Worm (Caenorhabditis elegans): ENCODE results near the gene srv-5.

DNA sequence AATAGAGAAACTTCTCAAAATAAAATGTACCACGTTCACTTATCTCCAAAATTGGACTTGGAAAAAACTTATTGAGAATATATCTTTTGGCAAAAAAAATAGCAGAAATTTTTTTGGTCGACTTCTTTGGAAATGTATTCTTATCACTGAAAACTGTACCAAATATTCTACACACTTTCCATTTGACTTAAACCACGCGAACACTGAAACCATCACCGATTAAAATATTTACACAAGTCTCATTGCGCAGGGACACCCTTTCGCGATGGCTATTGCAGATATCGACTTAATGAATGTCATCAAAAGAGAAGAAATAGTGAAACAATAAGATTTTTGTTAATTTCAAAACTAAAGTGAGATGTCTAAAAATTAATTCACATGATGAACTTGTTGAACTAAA is 43.7 kb upstream of the srv-5 start:
- TF ChIP-seq lin-15B (tag; optimal IDR thresholded peaks at IDR 0.05) (no peak), ceh-82 (tag; optimal IDR thresholded peaks at IDR 0.05) (no peak), zag-1 (tag; optimal IDR thresholded peaks at IDR 0.05) (no peak), ces-1 (GFP tag; optimal IDR thresholded peaks at IDR 0.05) (no peak), Y75B8A.6 (GFP tag; IDR thresholded peaks at IDR 0.05) (no peak), F49E8.2 (tag; optimal IDR thresholded peaks at IDR 0.05; ENCODE audit: borderline replicate concordance) (no peak), nhr-48 (tag; optimal IDR thresholded peaks at IDR 0.05) (no peak), snpc-4 (tag; optimal IDR thresholded peaks at IDR 0.05) (no peak), skn-1 (tag; optimal IDR thresholded peaks at IDR 0.05) (no peak), mxl-3 (GFP tag; optimal IDR thresholded peaks at IDR 0.05) (peak; percentile 21), php-3 (GFP tag; IDR thresholded peaks at IDR 0.05) (peak; percentile 58; the same call in 1 of the 2 replicates)

Data from whole organism, L4 larva.